Worm (Caenorhabditis elegans) whole organism, young adult: Measurements from ENCODE around the gene str-181.

Experiments used
- pha-4 ChIP-seq: fragments of 150-350 bp; sonication (generic microtip); optimal IDR thresholded peaks from 2 replicates; lab custom pipeline; 2014; ENCODE audit warnings: missing biosample characterization, missing genetic modification reagents, missing genetic modification characterization
- sptf-2 ChIP-seq: fragments of 200-800 bp; sonication (Bioruptor generic); optimal IDR thresholded peaks from 2 replicates; lab custom pipeline; 2018; ENCODE audit warnings: mild to moderate bottlenecking, missing genetic modification characterization, missing compliant biosample characterization

- TF ChIP-seq sptf-2 (GFP tag; lab: Kevin White, UChicago) (no peak), pha-4 (no peak)
These were observed 12.0 kb downstream of the str-181 start for ce11 chrV:12706511-12706910.
